Worm (Caenorhabditis elegans): ENCODE data around the gene ceh-88.

ceh-88 gene

DNA sequence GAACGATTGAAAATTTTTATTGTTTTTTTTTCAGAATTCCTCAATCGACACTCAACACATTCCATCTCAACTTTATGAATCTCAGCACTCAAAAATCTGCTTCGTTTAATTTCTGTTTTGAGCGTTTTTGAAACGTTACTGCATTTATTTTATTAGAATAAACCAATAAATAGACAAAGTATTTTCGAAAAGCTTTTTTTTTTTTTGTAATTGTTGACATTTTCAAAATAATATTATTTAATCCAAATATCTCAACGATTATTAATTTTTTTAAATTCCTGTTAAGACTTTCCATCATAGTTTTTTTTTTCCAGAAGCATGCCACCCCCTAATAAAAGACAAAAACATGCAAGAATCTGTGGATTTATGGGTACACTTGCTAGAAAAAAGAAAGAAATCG, 3.3 kb downstream of the ceh-88 start, which contains the start of gene C49C3.7:
C49C3.7 (plus strand) TSS at position 301 of the 400 bp plus-strand sequence.
- TF ChIP-seq cog-1 (tag; optimal IDR thresholded peaks at IDR 0.05), result no peak
- no peak for TF ChIP-seq flt-1 (GFP tag; IDR thresholded peaks at IDR 0.05)
- TF ChIP-seq med-1 (GFP tag; optimal IDR thresholded peaks at IDR 0.05; ENCODE audit: insufficient read depth), result no peak
- no peak for TF ChIP-seq ztf-23 (GFP tag; IDR thresholded peaks at IDR 0.05)
- TF ChIP-seq tab-1 (GFP tag; IDR thresholded peaks at IDR 0.05), result no peak
- TF ChIP-seq klf-2 (GFP tag; conservative IDR thresholded peaks at IDR 0.05), result no peak
- TF ChIP-seq ref-1 (GFP tag; conservative IDR thresholded peaks at IDR 0.05), result no peak
- TF ChIP-seq T22C8.4 (GFP tag; IDR thresholded peaks at IDR 0.05), result no peak
- no peak for TF ChIP-seq ztf-29 (GFP tag; IDR thresholded peaks at IDR 0.05)

DNA sequence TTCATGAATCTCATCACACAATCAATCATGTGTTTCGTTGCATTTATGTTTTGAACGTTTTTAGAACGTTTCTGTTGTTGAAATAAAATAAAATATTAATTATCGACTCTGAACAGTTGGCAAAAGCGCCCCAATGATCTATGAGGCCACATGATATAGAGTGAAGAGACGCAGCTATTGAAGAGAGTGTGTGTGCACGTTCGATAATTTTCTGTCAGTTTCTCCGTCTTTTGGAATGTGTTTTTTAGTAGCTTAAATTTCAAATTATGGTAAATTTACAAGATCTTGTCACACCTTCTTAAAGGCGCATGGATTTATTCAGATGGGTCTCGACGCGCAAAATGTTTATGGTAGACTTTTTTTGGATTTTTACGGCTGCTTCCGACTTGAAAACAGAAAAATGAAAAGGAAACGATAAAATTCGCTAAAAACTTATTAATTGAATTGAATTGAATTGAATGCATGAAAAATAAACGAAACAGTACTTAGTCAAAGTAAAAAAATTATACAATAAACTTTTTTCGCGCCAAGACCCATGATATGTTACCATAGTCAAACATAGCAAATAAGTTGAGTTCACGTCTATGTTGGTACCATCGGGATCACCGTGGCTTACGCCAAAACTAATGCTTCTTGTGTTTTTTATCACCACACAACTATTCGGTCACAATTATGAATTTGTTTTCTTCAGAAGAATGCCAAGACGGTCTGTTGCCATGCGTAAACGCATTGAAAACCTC, 4.7 kb downstream of the ceh-88 start, which contains the start of gene C49C3.15:
C49C3.15 (plus strand) TSS at position 690 of the 740 bp plus-strand sequence.
- no peak for TF ChIP-seq ztf-23 (GFP tag; IDR thresholded peaks at IDR 0.05)
- no peak for TF ChIP-seq flt-1 (GFP tag; IDR thresholded peaks at IDR 0.05)
- TF ChIP-seq ref-1 (GFP tag; conservative IDR thresholded peaks at IDR 0.05), result no peak
- no peak for TF ChIP-seq med-1 (GFP tag; optimal IDR thresholded peaks at IDR 0.05; ENCODE audit: insufficient read depth)
- TF ChIP-seq ztf-29 (GFP tag; IDR thresholded peaks at IDR 0.05), result no peak
- no peak for TF ChIP-seq T22C8.4 (GFP tag; IDR thresholded peaks at IDR 0.05)

DNA sequence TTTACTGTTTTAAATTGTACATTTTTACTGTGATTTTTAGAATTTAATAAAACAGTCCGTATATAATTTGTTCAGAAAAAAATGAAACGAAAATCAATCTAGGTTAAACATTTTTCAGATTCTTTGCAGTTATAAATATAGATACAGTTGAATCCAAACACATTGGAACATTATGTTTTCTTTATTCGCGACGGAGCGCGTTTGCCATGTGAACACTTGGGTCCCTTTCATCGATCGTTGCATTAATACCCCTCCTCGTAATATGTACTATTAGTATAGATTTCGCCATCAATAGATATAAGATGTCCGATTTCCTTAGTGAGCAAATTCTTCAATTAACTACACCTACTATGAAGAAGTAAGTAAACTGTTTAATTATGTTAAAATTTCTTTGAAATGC, 6.0 kb downstream of the ceh-88 start, which contains the start of gene C49C3.8:
C49C3.8 (plus strand) TSS at position 173 of the 400 bp plus-strand sequence.
- TF ChIP-seq med-1 (GFP tag; optimal IDR thresholded peaks at IDR 0.05; ENCODE audit: insufficient read depth) (no peak), ref-1 (GFP tag; conservative IDR thresholded peaks at IDR 0.05) (no peak), flt-1 (GFP tag; IDR thresholded peaks at IDR 0.05) (no peak), klf-2 (GFP tag; conservative IDR thresholded peaks at IDR 0.05) (no peak), tab-1 (GFP tag; IDR thresholded peaks at IDR 0.05) (no peak), ztf-29 (GFP tag; IDR thresholded peaks at IDR 0.05) (no peak), ztf-23 (GFP tag; IDR thresholded peaks at IDR 0.05) (no peak), T22C8.4 (GFP tag; IDR thresholded peaks at IDR 0.05) (no peak), cog-1 (tag; optimal IDR thresholded peaks at IDR 0.05) (no peak)

DNA sequence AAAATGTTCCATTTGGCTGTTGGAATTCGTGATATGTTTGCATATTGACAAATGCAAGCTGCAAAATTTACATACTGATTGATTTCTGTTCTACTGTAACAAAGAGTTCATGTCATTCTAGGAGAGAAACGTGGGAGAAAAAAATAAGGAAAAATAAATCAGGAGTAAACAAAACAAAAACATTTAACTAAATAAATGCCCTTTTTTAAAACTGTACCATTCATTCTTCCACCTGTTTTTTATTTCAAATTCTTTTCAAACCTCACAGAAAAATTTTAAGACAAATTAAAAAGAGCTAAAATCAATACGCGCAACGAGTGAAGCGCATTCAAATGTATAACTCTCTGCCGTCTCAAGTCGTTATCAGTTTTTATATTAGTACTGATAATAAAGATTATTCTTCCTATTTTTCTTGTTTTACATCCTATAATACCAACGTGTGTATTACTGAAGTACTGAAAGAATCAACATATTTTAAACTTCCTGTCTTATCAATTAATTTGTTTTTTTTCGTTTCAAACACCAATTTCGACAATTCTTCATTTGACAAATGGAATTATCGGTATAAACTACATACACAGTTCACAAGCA, 10.0 kb downstream of the ceh-88 start, which contains the start of gene C49C3.10:
C49C3.10 (minus strand) TSS at position 51 of the 591 bp plus-strand sequence.
- TF ChIP-seq ztf-29 (GFP tag; IDR thresholded peaks at IDR 0.05) (no peak), T22C8.4 (GFP tag; IDR thresholded peaks at IDR 0.05) (no peak), cog-1 (tag; optimal IDR thresholded peaks at IDR 0.05) (no peak), ztf-23 (GFP tag; IDR thresholded peaks at IDR 0.05) (no peak), klf-2 (GFP tag; conservative IDR thresholded peaks at IDR 0.05) (no peak), med-1 (GFP tag; optimal IDR thresholded peaks at IDR 0.05; ENCODE audit: insufficient read depth) (no peak), flt-1 (GFP tag; IDR thresholded peaks at IDR 0.05) (no peak), tab-1 (GFP tag; IDR thresholded peaks at IDR 0.05) (no peak), ref-1 (GFP tag; conservative IDR thresholded peaks at IDR 0.05) (no peak)

DNA sequence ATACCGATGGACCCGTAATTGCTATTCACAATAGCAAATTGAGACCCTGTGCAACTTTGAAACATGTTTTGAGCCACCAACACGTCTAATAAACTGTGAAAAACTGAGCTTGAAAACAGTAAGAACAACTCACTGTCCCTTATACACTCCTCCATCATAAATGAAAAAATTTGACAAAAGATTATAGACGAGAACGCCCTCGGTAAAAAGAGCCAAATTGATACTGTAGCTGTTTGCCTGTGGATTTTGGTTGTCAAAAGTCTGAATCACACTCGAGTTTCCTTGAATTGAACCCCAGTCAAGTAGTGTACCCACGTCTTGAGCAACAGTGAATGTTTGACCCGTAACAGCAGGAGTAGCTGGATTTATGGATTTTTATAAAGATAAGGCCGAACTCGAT, 12.0 kb downstream of the ceh-88 start:
- no peak for TF ChIP-seq med-1 (GFP tag; optimal IDR thresholded peaks at IDR 0.05; ENCODE audit: insufficient read depth)
- TF ChIP-seq ztf-23 (GFP tag; IDR thresholded peaks at IDR 0.05), result no peak
- TF ChIP-seq T22C8.4 (GFP tag; IDR thresholded peaks at IDR 0.05), result no peak
- TF ChIP-seq tab-1 (GFP tag; IDR thresholded peaks at IDR 0.05), result no peak
- TF ChIP-seq klf-2 (GFP tag; conservative IDR thresholded peaks at IDR 0.05), result no peak
- TF ChIP-seq ztf-29 (GFP tag; IDR thresholded peaks at IDR 0.05), result no peak
- no peak for TF ChIP-seq flt-1 (GFP tag; IDR thresholded peaks at IDR 0.05)
- no peak for TF ChIP-seq ref-1 (GFP tag; conservative IDR thresholded peaks at IDR 0.05)
- TF ChIP-seq cog-1 (tag; optimal IDR thresholded peaks at IDR 0.05), result no peak

DNA sequence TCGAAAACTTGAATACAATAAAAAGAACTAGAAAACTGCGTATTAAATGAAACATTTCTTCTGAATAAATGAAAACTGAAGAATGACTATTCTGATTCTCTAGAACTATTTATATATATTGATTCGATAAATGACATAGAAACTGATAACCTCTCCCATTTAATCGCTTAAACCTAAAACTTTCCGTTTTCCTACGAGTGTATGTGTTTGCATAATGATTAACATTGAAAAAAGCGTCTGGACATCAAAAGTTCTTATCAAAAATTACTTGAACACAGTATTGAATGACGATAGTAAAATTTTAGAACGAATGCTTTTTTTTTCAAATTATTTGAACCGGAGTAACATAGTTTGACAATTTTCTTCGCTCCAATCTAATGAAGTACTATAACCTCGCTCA, 13.2 kb downstream of the ceh-88 start, which contains the start of gene C49C3.9:
C49C3.9 (minus strand) TSS at position 136 of the 400 bp plus-strand sequence.
- TF ChIP-seq T22C8.4 (GFP tag; IDR thresholded peaks at IDR 0.05) (no peak), klf-2 (GFP tag; conservative IDR thresholded peaks at IDR 0.05) (no peak), ztf-23 (GFP tag; IDR thresholded peaks at IDR 0.05) (no peak), cog-1 (tag; optimal IDR thresholded peaks at IDR 0.05) (no peak)

DNA sequence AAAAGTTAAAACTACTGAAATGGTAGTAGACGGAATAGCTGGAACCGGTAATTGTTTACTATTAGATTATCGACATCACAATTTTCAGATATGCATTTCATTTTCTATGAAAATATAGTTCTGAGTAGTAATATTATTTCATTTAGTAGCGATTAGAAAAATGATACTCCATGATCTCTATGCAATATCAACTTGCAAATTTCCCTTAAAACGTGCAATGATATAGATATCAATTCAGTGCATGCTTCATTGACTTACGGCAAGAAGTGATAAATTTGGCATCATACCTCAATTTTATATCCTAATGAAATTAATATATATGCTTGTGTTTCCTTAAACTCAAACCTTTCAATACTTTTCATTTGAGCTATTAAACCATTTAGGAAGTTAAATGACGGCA, 13.7 kb downstream of the ceh-88 start, which contains the start of gene C49C3.21:
C49C3.21 (plus strand) TSS at position 301 of the 400 bp plus-strand sequence.
- TF ChIP-seq tab-1 (GFP tag; IDR thresholded peaks at IDR 0.05) (no peak), cog-1 (tag; optimal IDR thresholded peaks at IDR 0.05) (no peak), T22C8.4 (GFP tag; IDR thresholded peaks at IDR 0.05) (no peak), ztf-29 (GFP tag; IDR thresholded peaks at IDR 0.05) (no peak), med-1 (GFP tag; optimal IDR thresholded peaks at IDR 0.05; ENCODE audit: insufficient read depth) (no peak), flt-1 (GFP tag; IDR thresholded peaks at IDR 0.05) (no peak), ztf-23 (GFP tag; IDR thresholded peaks at IDR 0.05) (no peak), ref-1 (GFP tag; conservative IDR thresholded peaks at IDR 0.05) (no peak), klf-2 (GFP tag; conservative IDR thresholded peaks at IDR 0.05) (no peak)

DNA sequence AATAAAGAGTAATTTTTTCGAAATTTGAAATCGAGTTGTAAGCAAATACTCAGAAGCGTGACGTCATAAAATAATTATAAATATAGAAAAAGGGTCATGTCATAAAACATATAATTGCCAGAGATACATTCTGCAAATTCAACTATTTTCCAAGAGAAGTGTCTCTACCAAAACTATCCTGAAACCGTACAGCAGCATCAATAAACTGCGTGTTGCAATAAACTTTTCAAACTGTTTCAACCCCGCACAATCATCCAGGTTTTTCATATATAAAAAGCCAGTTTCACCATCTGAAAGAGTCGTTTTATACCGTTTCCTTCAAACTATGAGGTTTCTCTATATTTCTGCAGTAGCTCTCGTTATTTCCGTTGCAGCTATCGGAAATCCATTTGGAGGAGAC, 14.5 kb downstream of the ceh-88 start, which contains the start of gene C49C3.11:
C49C3.11 (plus strand) TSS at position 301 of the 400 bp plus-strand sequence.
- no peak for TF ChIP-seq ref-1 (GFP tag; conservative IDR thresholded peaks at IDR 0.05)
- TF ChIP-seq T22C8.4 (GFP tag; IDR thresholded peaks at IDR 0.05), result no peak
- no peak for TF ChIP-seq ztf-29 (GFP tag; IDR thresholded peaks at IDR 0.05)
- TF ChIP-seq klf-2 (GFP tag; conservative IDR thresholded peaks at IDR 0.05), result no peak
- no peak for TF ChIP-seq med-1 (GFP tag; optimal IDR thresholded peaks at IDR 0.05; ENCODE audit: insufficient read depth)
- TF ChIP-seq cog-1 (tag; optimal IDR thresholded peaks at IDR 0.05), result no peak
- no peak for TF ChIP-seq flt-1 (GFP tag; IDR thresholded peaks at IDR 0.05)
- no peak for TF ChIP-seq ztf-23 (GFP tag; IDR thresholded peaks at IDR 0.05)
- no peak for TF ChIP-seq tab-1 (GFP tag; IDR thresholded peaks at IDR 0.05)

DNA sequence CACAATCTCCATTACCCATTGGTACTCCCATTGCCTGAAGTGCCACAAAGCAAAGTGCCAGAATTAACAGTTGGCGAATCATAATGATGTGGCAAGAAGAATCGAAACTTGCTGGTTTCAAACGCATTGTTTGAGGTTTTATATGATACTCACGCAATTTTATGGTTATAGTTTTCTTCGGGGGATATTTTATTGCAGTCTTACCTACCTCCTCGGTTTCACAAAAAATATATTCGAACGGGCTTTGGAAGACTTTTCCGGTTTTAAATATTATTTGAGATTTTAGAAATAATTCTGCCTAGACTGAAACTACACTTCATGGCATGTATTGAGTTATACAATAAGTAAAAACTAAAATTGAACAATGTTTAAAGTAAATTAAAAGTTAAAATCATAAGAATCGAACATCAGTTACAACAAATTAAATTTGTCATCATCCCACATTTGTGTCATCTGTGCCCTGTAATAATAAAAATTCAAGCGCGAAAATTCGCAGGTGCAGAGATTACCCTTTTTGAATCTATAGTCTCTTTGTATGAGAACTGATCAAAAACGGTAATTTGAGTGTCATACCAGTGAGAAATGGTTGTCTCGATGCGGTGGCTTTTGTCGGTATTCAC, 17.7 kb downstream of the ceh-88 start, which contains the start of the genes clec-197 and clec-198:
clec-197 (minus strand) TSS at position 101 of the 620 bp plus-strand sequence.
clec-198 (plus strand) TSS at position 570 of the 620 bp plus-strand sequence.
- TF ChIP-seq ref-1 (GFP tag; conservative IDR thresholded peaks at IDR 0.05), result no peak
- TF ChIP-seq ztf-23 (GFP tag; IDR thresholded peaks at IDR 0.05), result no peak
- TF ChIP-seq cog-1 (tag; optimal IDR thresholded peaks at IDR 0.05), result no peak
- TF ChIP-seq med-1 (GFP tag; optimal IDR thresholded peaks at IDR 0.05; ENCODE audit: insufficient read depth), result no peak
- no peak for TF ChIP-seq klf-2 (GFP tag; conservative IDR thresholded peaks at IDR 0.05)
- TF ChIP-seq T22C8.4 (GFP tag; IDR thresholded peaks at IDR 0.05), result no peak
